Fruit fly (Drosophila melanogaster): Measurements from ENCODE around the gene CG34427.

- TF ChIP-seq CG9705 (GFP tag; optimal IDR thresholded peaks at IDR 0.05): no peak
- peak; percentile 67 for TF ChIP-seq Sp1 (GFP tag; optimal IDR thresholded peaks at IDR 0.05)
- peak; percentile 62 for TF ChIP-seq ey (GFP tag; optimal IDR thresholded peaks at IDR 0.05)
- TF ChIP-seq foxo (GFP tag; optimal IDR thresholded peaks at IDR 0.05): peak in 1 of 2 experiments; percentile 31
- no peak for TF ChIP-seq Dfd (GFP tag; optimal IDR thresholded peaks at IDR 0.05)
- no peak for TF ChIP-seq usp (GFP tag; optimal IDR thresholded peaks at IDR 0.05)
- no peak for TF ChIP-seq CG32264 (GFP tag; optimal IDR thresholded peaks at IDR 0.05)
- peak; percentile 65 for TF ChIP-seq OdsH (GFP tag; optimal IDR thresholded peaks at IDR 0.05)
- no peak for TF ChIP-seq dsf (GFP tag; optimal IDR thresholded peaks at IDR 0.05; ENCODE audit: borderline replicate concordance)
- no peak for TF ChIP-seq dmrt93B (GFP tag; optimal IDR thresholded peaks at IDR 0.05)
- TF ChIP-seq Hr78 (GFP tag; optimal IDR thresholded peaks at IDR 0.05): no peak
Observed at dm6 chr3L:8823730-8824374, 19.3 kb downstream of the CG34427 start.

Measured in whole organism, wandering third instar larva.